Worm (Caenorhabditis elegans): ENCODE results near the gene glb-9.

DNA sequence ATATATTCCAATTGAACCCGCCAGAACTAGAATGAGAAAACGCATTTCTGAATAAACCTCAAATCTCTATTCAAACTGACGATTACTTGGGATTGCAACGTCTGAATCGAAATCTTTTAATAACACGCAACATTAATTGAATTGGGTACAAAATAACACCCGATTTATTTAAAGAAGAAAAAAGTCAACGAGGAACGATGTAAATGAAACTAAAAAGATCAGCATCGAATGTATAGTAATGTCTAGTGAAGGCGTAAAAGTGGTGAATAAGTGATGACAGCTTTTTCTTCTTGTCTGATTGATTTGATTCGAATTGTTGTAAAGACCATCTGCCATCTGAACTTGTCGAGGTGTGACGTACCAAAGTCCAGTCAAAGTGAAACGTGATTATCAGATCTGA is 25.5 kb downstream of the glb-9 start, which contains the start of gene nas-23:
- TF ChIP-seq fkh-10 (GFP tag; optimal IDR thresholded peaks at IDR 0.05) (no peak), odd-2 (tag; optimal IDR thresholded peaks at IDR 0.05) (no peak), zip-5 (tag; optimal IDR thresholded peaks at IDR 0.05) (no peak), hlh-15 (tag; optimal IDR thresholded peaks at IDR 0.05) (no peak)
